Worm (Caenorhabditis elegans) whole organism, early embryonic: ENCODE measurements around the gene F38B7.11.

ENCODE experiments used
- F13C5.2 ChIP-seq: sonication (generic microtip); optimal IDR thresholded peaks from 2 replicates; lab custom pipeline; 2017; ENCODE audit warnings: mild to moderate bottlenecking, missing genetic modification characterization, inconsistent platforms, missing compliant biosample characterization
- aly-1 ChIP-seq: sonication (generic microtip); optimal IDR thresholded peaks from 2 replicates; lab custom pipeline; 2016; ENCODE audit warnings: missing genetic modification characterization, missing compliant biosample characterization
- ama-1 ChIP-seq: fragments of 150-350 bp; optimal IDR thresholded peaks from 2 replicates; lab custom pipeline; 2014
- ceh-13 ChIP-seq: fragments of 200-800 bp; sonication (Bioruptor generic); optimal IDR thresholded peaks from 2 replicates; lab custom pipeline; 2018; ENCODE audit warnings: mild to moderate bottlenecking, missing genetic modification characterization, missing compliant biosample characterization
- ets-7 ChIP-seq: sonication (generic microtip); optimal IDR thresholded peaks from 2 replicates; lab custom pipeline; 2016; ENCODE audit warnings: missing genotype, missing genetic modification characterization, missing compliant biosample characterization
- flt-1 ChIP-seq: fragments of 200-800 bp; sonication (Bioruptor generic); IDR thresholded peaks from 2 replicates; pipeline ENCODE4 v1.3.6; 2022; ENCODE audit warnings: missing genetic modification characterization, missing compliant biosample characterization
- hnd-1 ChIP-seq: sonication (generic microtip); optimal IDR thresholded peaks from 2 replicates; lab custom pipeline; 2016; ENCODE audit warnings: missing genetic modification characterization, missing compliant biosample characterization
- scrt-1 ChIP-seq: fragments of 200-800 bp; sonication (Bioruptor generic); IDR thresholded peaks from 2 replicates; pipeline ENCODE4 v1.3.6; 2022; ENCODE audit warnings: missing genetic modification characterization, missing compliant biosample characterization
- sea-1 ChIP-seq: fragments of 200-800 bp; sonication (Bioruptor generic); conservative IDR thresholded peaks from 2 replicates; pipeline ENCODE4 v1.3.6; 2022; ENCODE audit warnings: missing genetic modification characterization, missing compliant biosample characterization
- tra-4 ChIP-seq: sonication (generic microtip); optimal IDR thresholded peaks from 2 replicates; lab custom pipeline; 2017; ENCODE audit warnings: missing genetic modification characterization, missing compliant biosample characterization

ce11 chrV:11562643-11563042, 15.7 kb downstream of the F38B7.11 start, which contains the start of gene srx-86:
- TF ChIP-seq ceh-13 (GFP tag; lab: Kevin White, UChicago) (no peak), ets-7 (tag; lab: Kevin White, UChicago) (no peak), ama-1 (no peak), aly-1 (tag; lab: Kevin White, UChicago) (no peak), flt-1 (GFP tag; lab: Robert Waterston, UW) (no peak), sea-1 (GFP tag; lab: Robert Waterston, UW) (no peak), hnd-1 (tag; lab: Kevin White, UChicago) (no peak), tra-4 (no peak), scrt-1 (GFP tag; lab: Robert Waterston, UW) (no peak), F13C5.2 (tag; lab: Kevin White, UChicago) (no peak)
